Worm (Caenorhabditis elegans): Measurements from ENCODE around the gene rol-3.

The rol-3 gene

ce11 chrV:8228712-8229119, 9.5 kb downstream of the rol-3 start (continued):
- TF ChIP-seq tlp-1 (tag; optimal IDR thresholded peaks at IDR 0.05) (no peak), aly-2 (tag; optimal IDR thresholded peaks at IDR 0.05) (peak; percentile 53), lsy-2 (tag; optimal IDR thresholded peaks at IDR 0.05) (peak; percentile 58 to 78), F16B12.6 (tag; optimal IDR thresholded peaks at IDR 0.05) (peak; percentile 22), unc-130 (tag; optimal IDR thresholded peaks at IDR 0.05) (peak; percentile 14), ztf-11 (tag; optimal IDR thresholded peaks at IDR 0.05) (peak in 1 of 2 experiments; percentile 63), lin-35 (GFP tag; optimal IDR thresholded peaks at IDR 0.05) (peak; percentile 53 to 69), aha-1 (tag; optimal IDR thresholded peaks at IDR 0.05) (no peak), nhr-20 (tag; optimal IDR thresholded peaks at IDR 0.05) (peak; percentile 90), mep-1 (tag; optimal IDR thresholded peaks at IDR 0.05) (peak; percentile 79), zip-4 (GFP tag; optimal IDR thresholded peaks at IDR 0.05) (peak; percentile 71), ztf-4 (tag; optimal IDR thresholded peaks at IDR 0.05) (peak; percentile 60), irx-1 (tag; optimal IDR thresholded peaks at IDR 0.05) (peak; percentile 81), grh-1 (GFP tag; IDR thresholded peaks at IDR 0.05) (peak; percentile 86), dsc-1 (tag; optimal IDR thresholded peaks at IDR 0.05) (peak; percentile 89), jun-1 (tag; optimal IDR thresholded peaks at IDR 0.05) (peak; percentile 73), efl-3 (GFP tag; optimal IDR thresholded peaks at IDR 0.05) (peak; percentile 45), ets-5 (GFP tag; IDR thresholded peaks at IDR 0.05) (no peak), nhr-237 (tag; optimal IDR thresholded peaks at IDR 0.05) (no peak), rnt-1 (tag; optimal IDR thresholded peaks at IDR 0.05) (peak; percentile 95), swsn-7 (tag; optimal IDR thresholded peaks at IDR 0.05) (peak; percentile 95), isw-1 (GFP tag; IDR thresholded peaks at IDR 0.05) (peak; percentile 34)

- TF ChIP-seq fkh-8 (tag; optimal IDR thresholded peaks at IDR 0.05) (peak; percentile 43), xbp-1 (tag; optimal IDR thresholded peaks at IDR 0.05) (no peak)
These were observed 11.4 kb downstream of the rol-3 start, which contains the start of gene K07C11.10 for ce11 chrV:8226812-8227211. TSS of gene K07C11.10 (minus strand) at chrV:8226912.

- TF ChIP-seq efl-1 (optimal IDR thresholded peaks at IDR 0.05) (no peak), efl-1 (GFP tag; optimal IDR thresholded peaks at IDR 0.05 in 1 of 2) (peak in 1 of 2 experiments; percentile 36), ceh-8 (GFP tag; optimal IDR thresholded peaks at IDR 0.05) (no peak)
These were observed 13.6 kb downstream of the rol-3 start, which contains the start of gene pax-1 for ce11 chrV:8224634-8225033. TSS of gene pax-1 (plus strand) at chrV:8224934.

ce11 chrV:8223417-8223816, 14.8 kb downstream of the rol-3 start:
- no peak for TF ChIP-seq ceh-82 (tag; optimal IDR thresholded peaks at IDR 0.05)
- TF ChIP-seq nhr-90 (tag; optimal IDR thresholded peaks at IDR 0.05; ENCODE audit: poor library complexity): no peak
- TF ChIP-seq unc-62 (GFP tag; optimal IDR thresholded peaks at IDR 0.05): no peak
- TF ChIP-seq hlh-4 (tag; optimal IDR thresholded peaks at IDR 0.05): no peak
- no peak for TF ChIP-seq aha-1 (tag; optimal IDR thresholded peaks at IDR 0.05)
- no peak for TF ChIP-seq fkh-8 (tag; optimal IDR thresholded peaks at IDR 0.05)
- no peak for TF ChIP-seq ztf-11 (tag; optimal IDR thresholded peaks at IDR 0.05)
- TF ChIP-seq unc-98 (GFP tag; IDR thresholded peaks at IDR 0.05): no peak
- TF ChIP-seq xbp-1 (tag; optimal IDR thresholded peaks at IDR 0.05): no peak
- TF ChIP-seq tbx-2 (tag; optimal IDR thresholded peaks at IDR 0.05): no peak
- no peak for TF ChIP-seq lir-3 (tag; optimal IDR thresholded peaks at IDR 0.05; ENCODE audit: poor library complexity)

- TF ChIP-seq nhr-85 (tag): no peak
- TF ChIP-seq lin-35 (GFP tag; optimal IDR thresholded peaks at IDR 0.05): peak; percentile 57 to 87
- TF ChIP-seq C16A3.4 (tag; optimal IDR thresholded peaks at IDR 0.05): peak; percentile 6
- no peak for TF ChIP-seq tlp-1 (tag; optimal IDR thresholded peaks at IDR 0.05)
- peak; percentile 18 for TF ChIP-seq rnt-1 (tag; optimal IDR thresholded peaks at IDR 0.05)
- no peak for TF ChIP-seq fkh-8 (tag; optimal IDR thresholded peaks at IDR 0.05)
- no peak for TF ChIP-seq nhr-90 (tag; optimal IDR thresholded peaks at IDR 0.05; ENCODE audit: poor library complexity)
- peak; percentile 15 for TF ChIP-seq swsn-7 (tag; optimal IDR thresholded peaks at IDR 0.05)
- no peak for TF ChIP-seq hlh-4 (tag; optimal IDR thresholded peaks at IDR 0.05)
- TF ChIP-seq ztf-4 (tag; optimal IDR thresholded peaks at IDR 0.05): no peak
- peak; percentile 37 to 71 for TF ChIP-seq efl-1 (optimal IDR thresholded peaks at IDR 0.05)
- TF ChIP-seq efl-1 (GFP tag; optimal IDR thresholded peaks at IDR 0.05 in 1 of 2): peak; percentile 83 to 97
- no peak for TF ChIP-seq tbx-2 (tag; optimal IDR thresholded peaks at IDR 0.05)
- TF ChIP-seq fkh-4 (tag; optimal IDR thresholded peaks at IDR 0.05; ENCODE audit: borderline replicate concordance): no peak
- no peak for TF ChIP-seq dsc-1 (tag; optimal IDR thresholded peaks at IDR 0.05)
- TF ChIP-seq dpl-1 (GFP tag; optimal IDR thresholded peaks at IDR 0.05): peak; percentile 52 to 83 (median 77)
- TF ChIP-seq fkh-10 (GFP tag; optimal IDR thresholded peaks at IDR 0.05): no peak
- no peak for TF ChIP-seq lir-3 (tag; optimal IDR thresholded peaks at IDR 0.05; ENCODE audit: poor library complexity)
- no peak for TF ChIP-seq unc-62 (GFP tag; optimal IDR thresholded peaks at IDR 0.05)
- no peak for TF ChIP-seq aly-2 (tag; optimal IDR thresholded peaks at IDR 0.05)
- peak; percentile 41 for TF ChIP-seq snpc-4 (tag; optimal IDR thresholded peaks at IDR 0.05)
- peak; percentile 42 for TF ChIP-seq nhr-47 (tag; optimal IDR thresholded peaks at IDR 0.05)
- TF ChIP-seq irx-1 (tag; optimal IDR thresholded peaks at IDR 0.05): no peak
- TF ChIP-seq lin-14 (GFP tag; optimal IDR thresholded peaks at IDR 0.05): no peak
- no peak for TF ChIP-seq mab-9 (GFP tag; IDR thresholded peaks at IDR 0.05)
These were observed 17.1 kb downstream of the rol-3 start, which contains the start of the genes cogc-6 and air-1 for ce11 chrV:8221083-8221538. TSS of gene cogc-6 (minus strand) at chrV:8221316. TSS of gene air-1 (plus strand) at chrV:8221488.
